Fruit fly (Drosophila melanogaster) whole organism, pupa: ENCODE measurements around the gene PIG-P.

ENCODE experiments used
- CG12605 ChIP-seq: fragments of 200-800 bp; sonication (Bioruptor generic); IDR thresholded peaks from 2 replicates; pipeline ENCODE4 v1.3.6; 2022; ENCODE audit warnings: missing biosample characterization, missing genetic modification characterization
- CG32121 ChIP-seq: fragments of 200-800 bp; sonication (Bioruptor generic); IDR thresholded peaks from 2 replicates; pipeline ENCODE4 v1.3.6; 2022; ENCODE audit warnings: missing biosample characterization, missing genetic modification characterization
- CG4496 ChIP-seq: fragments of 200-800 bp; sonication (Bioruptor generic); IDR thresholded peaks from 3 replicates; pipeline ENCODE4 v1.3.6; 2022; ENCODE audit warnings: missing biosample characterization, missing genetic modification characterization
- D1 ChIP-seq: fragments of 200-800 bp; sonication (Bioruptor generic); optimal IDR thresholded peaks from 2 replicates; lab custom pipeline; 2018; ENCODE audit warnings: missing biosample characterization, mild to moderate bottlenecking, missing genetic modification characterization, moderate library complexity
- EcR ChIP-seq: fragments of 200-800 bp; sonication (Bioruptor generic); optimal IDR thresholded peaks from 3 replicates; lab custom pipeline; 2019; ENCODE audit warnings: missing biosample characterization, missing genetic modification characterization, mild to moderate bottlenecking, moderate library complexity, missing genetic modification reagents
- Pif1B ChIP-seq: fragments of 200-800 bp; sonication (Bioruptor generic); optimal IDR thresholded peaks from 3 replicates; lab custom pipeline; 2016; ENCODE audit warnings: missing biosample characterization, missing genetic modification characterization
- fd96Ca ChIP-seq: fragments of 200-800 bp; sonication (Bioruptor generic); IDR thresholded peaks from 3 replicates; pipeline ENCODE4 v1.3.6; 2022; ENCODE audit warnings: missing biosample characterization, missing genetic modification characterization
- rn ChIP-seq: fragments of 200-800 bp; sonication (Bioruptor generic); IDR thresholded peaks from 2 replicates; pipeline ENCODE4 v1.3.6; 2022; ENCODE audit warnings: missing biosample characterization, missing genetic modification characterization

- TF ChIP-seq EcR (GFP tag; lab: Kevin White, UChicago) (no peak), CG12605 (no peak), fd96Ca (GFP tag; lab: Robert Waterston, UW) (no peak), CG4496 (GFP tag; lab: Robert Waterston, UW) (no peak), rn (GFP tag; lab: Robert Waterston, UW) (no peak), CG32121 (no peak), Pif1B (GFP tag; lab: Kevin White, UChicago) (no peak), D1 (no peak)
These were observed at the start of gene PIG-P, which contains the start of gene Tcs6 for dm6 chr3R:26058066-26058465.
